Comparison of ENCODE assay signal across 1 fruit fly cellular context in genomic region chr3R:31325055-31325454, dm6.
TF ChIP-seq lines count a peak whose summit lies in the region.

No protein-coding gene starts in this region.

TF ChIP-seq in whole organism, embryonic, 481 proteins besides CTCF, POLR2A, EP300 and RAD21 (continued from another document and continues in another):
- TF ChIP-seq CG11723 (GFP tag; optimal IDR thresholded peaks at IDR 0.05; lab: Kevin White, UChicago) (peak; percentile 60), scrt (GFP tag; optimal IDR thresholded peaks at IDR 0.05; lab: Kevin White, UChicago) (peak; percentile 74), gsb-n (tag; optimal IDR thresholded peaks at IDR 0.05; lab: Kevin White, UChicago) (peak; percentile 25), CG14860 (GFP tag; IDR thresholded peaks at IDR 0.05; lab: Robert Waterston, UW; ENCODE audit: partially characterized antibody) (no peak), CG12769 (tag; optimal IDR thresholded peaks at IDR 0.05; lab: Kevin White, UChicago) (peak; percentile 27), CG11696 (GFP tag; IDR thresholded peaks at IDR 0.05; lab: Robert Waterston, UW) (peak; percentile 66), Fer2 (tag; optimal IDR thresholded peaks at IDR 0.05; lab: Kevin White, UChicago) (peak; percentile 16), NC2β (GFP tag; optimal IDR thresholded peaks at IDR 0.05; lab: Kevin White, UChicago) (no peak), CG18599 (GFP tag; optimal IDR thresholded peaks at IDR 0.05; lab: Kevin White, UChicago) (peak; percentile 86), prd (optimal IDR thresholded peaks at IDR 0.05; lab: Kevin White, UChicago) (no peak), prd (GFP tag; IDR thresholded peaks at IDR 0.05; lab: Robert Waterston, UW) (peak; percentile 74; the same call in 2 of the 3 replicates), sim (GFP tag; IDR thresholded peaks at IDR 0.05; lab: Robert Waterston, UW) (no peak), CG13424 (tag; optimal IDR thresholded peaks at IDR 0.05; lab: Kevin White, UChicago) (peak; percentile 70), al (GFP tag; IDR thresholded peaks at IDR 0.05; lab: Robert Waterston, UW) (peak; percentile 29; the same call in 1 of the 2 replicates), CG15601 (tag; optimal IDR thresholded peaks at IDR 0.05; lab: Kevin White, UChicago) (peak; percentile 53), CG12236 (GFP tag; optimal IDR thresholded peaks at IDR 0.05; lab: Kevin White, UChicago) (no peak), slp2 (GFP tag; optimal IDR thresholded peaks at IDR 0.05; lab: Kevin White, UChicago) (no peak), mld (GFP tag; IDR thresholded peaks at IDR 0.05; lab: Robert Waterston, UW; ENCODE audit: partially characterized antibody) (no peak), ci (GFP tag; IDR thresholded peaks at IDR 0.05; lab: Robert Waterston, UW) (peak; percentile 92), p53 (GFP tag; optimal IDR thresholded peaks at IDR 0.05; lab: Kevin White, UChicago) (no peak), CG7372 (GFP tag; IDR thresholded peaks at IDR 0.05; lab: Robert Waterston, UW) (peak; percentile 38; the same call in 1 of the 2 replicates), CG7745 (tag; optimal IDR thresholded peaks at IDR 0.05; lab: Kevin White, UChicago) (no peak), dmrt99B (tag; optimal IDR thresholded peaks at IDR 0.05; lab: Kevin White, UChicago) (peak; percentile 86), Xbp1 (GFP tag; optimal IDR thresholded peaks at IDR 0.05; lab: Kevin White, UChicago) (peak; percentile 75), MBD-R2 (GFP tag; IDR thresholded peaks at IDR 0.05; lab: Robert Waterston, UW) (peak; percentile 41; the same call in 1 of the 2 replicates), ftz-f1 (GFP tag; optimal IDR thresholded peaks at IDR 0.05; lab: Kevin White, UChicago) (no peak), onecut (GFP tag; IDR thresholded peaks at IDR 0.05; lab: Robert Waterston, UW) (peak; percentile 69), Hr78 (GFP tag; optimal IDR thresholded peaks at IDR 0.05; lab: Kevin White, UChicago) (peak in 1 of 2 experiments; percentile 52), pb (GFP tag; optimal IDR thresholded peaks at IDR 0.05; lab: Kevin White, UChicago) (no peak), gfzf (GFP tag; optimal IDR thresholded peaks at IDR 0.05; lab: Kevin White, UChicago) (no peak), Ets97D (GFP tag; optimal IDR thresholded peaks at IDR 0.05; lab: Kevin White, UChicago) (no peak), CG8388 (GFP tag; optimal IDR thresholded peaks at IDR 0.05; lab: Kevin White, UChicago) (peak; percentile 59), CG1832 (GFP tag; optimal IDR thresholded peaks at IDR 0.05; lab: Kevin White, UChicago) (no peak), CG16779 (GFP tag; IDR thresholded peaks at IDR 0.05; lab: Robert Waterston, UW) (no peak), Nf-YC (tag; optimal IDR thresholded peaks at IDR 0.05; lab: Kevin White, UChicago) (no peak), Lhr (GFP tag; optimal IDR thresholded peaks at IDR 0.05; lab: Kevin White, UChicago) (peak; percentile 18), z (GFP tag; IDR thresholded peaks at IDR 0.05; lab: Robert Waterston, UW) (no peak), CG8478 (optimal IDR thresholded peaks at IDR 0.05; lab: Kevin White, UChicago) (no peak), CG2202 (tag; optimal IDR thresholded peaks at IDR 0.05; lab: Kevin White, UChicago) (peak; percentile 11), CG7987 (GFP tag; optimal IDR thresholded peaks at IDR 0.05; lab: Kevin White, UChicago) (peak; percentile 55), zfh1 (GFP tag; IDR thresholded peaks at IDR 0.05; lab: Robert Waterston, UW) (peak; percentile 80), CG1603 (tag; optimal IDR thresholded peaks at IDR 0.05; lab: Kevin White, UChicago) (peak; percentile 68), gcm (GFP tag; optimal IDR thresholded peaks at IDR 0.05; lab: Kevin White, UChicago) (peak; percentile 30), Bdp1 (GFP tag; optimal IDR thresholded peaks at IDR 0.05; lab: Kevin White, UChicago) (no peak), corto (GFP tag; optimal IDR thresholded peaks at IDR 0.05; lab: Kevin White, UChicago) (no peak), CG15696 (tag; optimal IDR thresholded peaks at IDR 0.05; lab: Kevin White, UChicago) (peak; percentile 17), HLHmδ (GFP tag; optimal IDR thresholded peaks at IDR 0.05; lab: Kevin White, UChicago) (no peak), cwo (GFP tag; optimal IDR thresholded peaks at IDR 0.05; lab: Kevin White, UChicago) (peak; percentile 63), Chrac-16 (GFP tag; optimal IDR thresholded peaks at IDR 0.05; lab: Kevin White, UChicago) (peak; percentile 32), unc-4 (GFP tag; IDR thresholded peaks at IDR 0.05; lab: Robert Waterston, UW; ENCODE audit: partially characterized antibody) (no peak), slbo (GFP tag; IDR thresholded peaks at IDR 0.05; lab: Robert Waterston, UW) (peak; percentile 81), chinmo (GFP tag; IDR thresholded peaks at IDR 0.05; lab: Robert Waterston, UW; ENCODE audit: partially characterized antibody) (no peak), CG31224 (GFP tag; IDR thresholded peaks at IDR 0.05; lab: Robert Waterston, UW) (peak; percentile 57; the same call in 1 of the 2 replicates), mirr (GFP tag; optimal IDR thresholded peaks at IDR 0.05; lab: Kevin White, UChicago) (no peak), sr (GFP tag; IDR thresholded peaks at IDR 0.05; lab: Robert Waterston, UW) (peak; percentile 44; the same call in 1 of the 3 replicates), Deaf1 (tag; optimal IDR thresholded peaks at IDR 0.05; lab: Kevin White, UChicago) (peak; percentile 52), CG2712 (tag; optimal IDR thresholded peaks at IDR 0.05; lab: Kevin White, UChicago) (peak; percentile 80), CG15011 (GFP tag; optimal IDR thresholded peaks at IDR 0.05; lab: Kevin White, UChicago) (peak; percentile 40), sna (GFP tag; IDR thresholded peaks at IDR 0.05; lab: Robert Waterston, UW; ENCODE audit: partially characterized antibody) (no peak), schlank (tag; optimal IDR thresholded peaks at IDR 0.05; lab: Kevin White, UChicago) (no peak), CG8359 (GFP tag; optimal IDR thresholded peaks at IDR 0.05; lab: Kevin White, UChicago; ENCODE audit: borderline replicate concordance) (peak; percentile 57), ap (GFP tag; IDR thresholded peaks at IDR 0.05; lab: Robert Waterston, UW) (peak; percentile 73), CG17912 (GFP tag; optimal IDR thresholded peaks at IDR 0.05; lab: Kevin White, UChicago) (no peak), CG34422 (GFP tag; IDR thresholded peaks at IDR 0.05; lab: Robert Waterston, UW) (peak; percentile 67; the same call in 1 of the 3 replicates), Mes4 (GFP tag; optimal IDR thresholded peaks at IDR 0.05; lab: Kevin White, UChicago) (no peak), CG2120 (GFP tag; optimal IDR thresholded peaks at IDR 0.05; lab: Kevin White, UChicago) (peak; percentile 39), CG10147 (GFP tag; optimal IDR thresholded peaks at IDR 0.05; lab: Kevin White, UChicago) (peak; percentile 73), CG4424 (GFP tag; optimal IDR thresholded peaks at IDR 0.05; lab: Kevin White, UChicago) (peak; percentile 84), Doc3 (GFP tag; IDR thresholded peaks at IDR 0.05; lab: Robert Waterston, UW; ENCODE audit: partially characterized antibody) (no peak), Aef1 (GFP tag; IDR thresholded peaks at IDR 0.05; lab: Robert Waterston, UW) (peak; percentile 81), Meics (GFP tag; optimal IDR thresholded peaks at IDR 0.05; lab: Kevin White, UChicago) (peak; percentile 72), fd3F (GFP tag; optimal IDR thresholded peaks at IDR 0.05; lab: Kevin White, UChicago) (peak; percentile 9), dmrt11E (tag; optimal IDR thresholded peaks at IDR 0.05; lab: Kevin White, UChicago) (peak; percentile 49), CG10366 (GFP tag; IDR thresholded peaks at IDR 0.05; lab: Robert Waterston, UW) (peak; percentile 76), hth (optimal IDR thresholded peaks at IDR 0.05; lab: Kevin White, UChicago) (no peak), pzg (GFP tag; optimal IDR thresholded peaks at IDR 0.05; lab: Kevin White, UChicago) (no peak), CG7556 (GFP tag; optimal IDR thresholded peaks at IDR 0.05; lab: Kevin White, UChicago) (peak; percentile 63), inv (GFP tag; IDR thresholded peaks at IDR 0.05; lab: Robert Waterston, UW; ENCODE audit: partially characterized antibody) (no peak), Spps (tag; optimal IDR thresholded peaks at IDR 0.05; lab: Kevin White, UChicago) (peak; percentile 64), lbe (GFP tag; optimal IDR thresholded peaks at IDR 0.05; lab: Kevin White, UChicago) (no peak), trem (tag; optimal IDR thresholded peaks at IDR 0.05; lab: Kevin White, UChicago) (peak; percentile 58), Atf6 (GFP tag; IDR thresholded peaks at IDR 0.05; lab: Robert Waterston, UW) (peak; percentile 56; the same call in 1 of the 2 replicates), CG3407 (GFP tag; optimal IDR thresholded peaks at IDR 0.05; lab: Kevin White, UChicago) (peak; percentile 54), CG16813 (GFP tag; IDR thresholded peaks at IDR 0.05; lab: Robert Waterston, UW; ENCODE audit: partially characterized antibody) (no peak), pum (GFP tag; optimal IDR thresholded peaks at IDR 0.05; lab: Kevin White, UChicago) (no peak), CG7963 (GFP tag; IDR thresholded peaks at IDR 0.05; lab: Robert Waterston, UW; ENCODE audit: partially characterized antibody) (no peak), Max (GFP tag; optimal IDR thresholded peaks at IDR 0.05; lab: Kevin White, UChicago) (peak; percentile 60), CG8944 (GFP tag; optimal IDR thresholded peaks at IDR 0.05; lab: Kevin White, UChicago) (no peak), shn (GFP tag; optimal IDR thresholded peaks at IDR 0.05; lab: Kevin White, UChicago) (no peak), hbn (GFP tag; IDR thresholded peaks at IDR 0.05; lab: Robert Waterston, UW; ENCODE audit: partially characterized antibody) (no peak), btn (GFP tag; optimal IDR thresholded peaks at IDR 0.05; lab: Kevin White, UChicago) (no peak), Oli (tag; optimal IDR thresholded peaks at IDR 0.05; lab: Kevin White, UChicago) (peak; percentile 75), toy (GFP tag; IDR thresholded peaks at IDR 0.05; lab: Robert Waterston, UW) (peak; percentile 15; the same call in 1 of the 2 replicates), Ets65A (GFP tag; lab: Kevin White, UChicago) (peak; percentile 95), Myb (GFP tag; optimal IDR thresholded peaks at IDR 0.05; lab: Kevin White, UChicago) (no peak), CG6813 (GFP tag; optimal IDR thresholded peaks at IDR 0.05; lab: Kevin White, UChicago) (peak; percentile 53), bbx (GFP tag; IDR thresholded peaks at IDR 0.05; lab: Robert Waterston, UW; ENCODE audit: partially characterized antibody) (no peak), D (optimal IDR thresholded peaks at IDR 0.05; lab: Kevin White, UChicago) (no peak), D (GFP tag; optimal IDR thresholded peaks at IDR 0.05; lab: Kevin White, UChicago) (peak; percentile 71), gsb (GFP tag; IDR thresholded peaks at IDR 0.05; lab: Robert Waterston, UW) (peak; percentile 33; the same call in 1 of the 2 replicates), gce (GFP tag; IDR thresholded peaks at IDR 0.05; lab: Robert Waterston, UW) (peak; percentile 81; the same call in 2 of the 3 replicates), ro (GFP tag; IDR thresholded peaks at IDR 0.05; lab: Robert Waterston, UW) (peak; percentile 51; the same call in 1 of the 2 replicates), MTF-1 (GFP tag; optimal IDR thresholded peaks at IDR 0.05; lab: Kevin White, UChicago; ENCODE audit: borderline replicate concordance) (peak; percentile 61), Fer3 (tag; optimal IDR thresholded peaks at IDR 0.05; lab: Kevin White, UChicago) (peak; percentile 75), Side (GFP tag; optimal IDR thresholded peaks at IDR 0.05; lab: Kevin White, UChicago) (no peak), lmd (GFP tag; IDR thresholded peaks at IDR 0.05; lab: Robert Waterston, UW) (peak; percentile 77), Mad (GFP tag; optimal IDR thresholded peaks at IDR 0.05; lab: Kevin White, UChicago) (no peak), CG14667 (GFP tag; IDR thresholded peaks at IDR 0.05; lab: Robert Waterston, UW) (peak; percentile 67), CG33557 (GFP tag; optimal IDR thresholded peaks at IDR 0.05; lab: Kevin White, UChicago) (no peak), stwl (tag; optimal IDR thresholded peaks at IDR 0.05; lab: Kevin White, UChicago) (no peak), CG18011 (GFP tag; optimal IDR thresholded peaks at IDR 0.05; lab: Kevin White, UChicago) (peak; percentile 1), h (optimal IDR thresholded peaks at IDR 0.05; lab: Kevin White, UChicago) (no peak), CG4282 (GFP tag; optimal IDR thresholded peaks at IDR 0.05; lab: Kevin White, UChicago) (no peak), Sry-β (GFP tag; optimal IDR thresholded peaks at IDR 0.05; lab: Kevin White, UChicago) (peak; percentile 13), CG11560 (tag; IDR thresholded peaks at IDR 0.05; lab: Robert Waterston, UW) (peak; percentile 38; the same call in 2 of the 3 replicates), knrl (GFP tag; IDR thresholded peaks at IDR 0.05; lab: Robert Waterston, UW; ENCODE audit: partially characterized antibody) (no peak), CG18476 (GFP tag; optimal IDR thresholded peaks at IDR 0.05; lab: Kevin White, UChicago) (peak; percentile 57), emc (GFP tag; optimal IDR thresholded peaks at IDR 0.05; lab: Kevin White, UChicago) (no peak), CG30403 (GFP tag; optimal IDR thresholded peaks at IDR 0.05; lab: Kevin White, UChicago) (peak; percentile 71), CG9932 (GFP tag; IDR thresholded peaks at IDR 0.05; lab: Robert Waterston, UW) (peak; percentile 62), ham (GFP tag; IDR thresholded peaks at IDR 0.05; lab: Robert Waterston, UW) (no peak), CG4328 (GFP tag; optimal IDR thresholded peaks at IDR 0.05; lab: Kevin White, UChicago) (no peak), CG10959 (GFP tag; IDR thresholded peaks at IDR 0.05; lab: Robert Waterston, UW) (peak; percentile 54), B-H2 (GFP tag; optimal IDR thresholded peaks at IDR 0.05; lab: Kevin White, UChicago) (no peak), fd102C (GFP tag; optimal IDR thresholded peaks at IDR 0.05; lab: Kevin White, UChicago) (no peak), Hey (tag; optimal IDR thresholded peaks at IDR 0.05; lab: Kevin White, UChicago) (no peak), CG11695 (GFP tag; IDR thresholded peaks at IDR 0.05; lab: Robert Waterston, UW) (peak; percentile 68; the same call in 2 of the 3 replicates), CG17359 (tag; optimal IDR thresholded peaks at IDR 0.05; lab: Kevin White, UChicago) (peak; percentile 89), sqz (GFP tag; optimal IDR thresholded peaks at IDR 0.05; lab: Kevin White, UChicago) (peak; percentile 69), MESR4 (GFP tag; optimal IDR thresholded peaks at IDR 0.05; lab: Kevin White, UChicago) (no peak), Hmx (GFP tag; optimal IDR thresholded peaks at IDR 0.05; lab: Kevin White, UChicago) (no peak)
